Fruit fly (Drosophila melanogaster): ENCODE measurements around the gene CG12708.
A peak's percentile ranks its signal among the peaks of the same experiment; 100 is the strongest.

The CG12708 gene

dm6 chrX:15709624-15709983 lies 34.3 kb downstream of the CG12708 start (continued):
- TF ChIP-seq CG9817 (tag; optimal IDR thresholded peaks at IDR 0.05), result no peak
- no peak for TF ChIP-seq sim (GFP tag; IDR thresholded peaks at IDR 0.05)
- TF ChIP-seq kah (GFP tag; optimal IDR thresholded peaks at IDR 0.05), result peak; percentile 72
- no peak for TF ChIP-seq ato (GFP tag; IDR thresholded peaks at IDR 0.05; ENCODE audit: partially characterized antibody)
- no peak for TF ChIP-seq CG14014 (GFP tag; IDR thresholded peaks at IDR 0.05)
- TF ChIP-seq wor (GFP tag; IDR thresholded peaks at IDR 0.05), result no peak
- TF ChIP-seq Bteb2 (GFP tag; optimal IDR thresholded peaks at IDR 0.05), result no peak
- TF ChIP-seq Adf1 (GFP tag; IDR thresholded peaks at IDR 0.05), result no peak
- no peak for TF ChIP-seq CG17385 (GFP tag; optimal IDR thresholded peaks at IDR 0.05)
- TF ChIP-seq CG3407 (GFP tag; optimal IDR thresholded peaks at IDR 0.05), result no peak
- no peak for TF ChIP-seq pros (GFP tag; optimal IDR thresholded peaks at IDR 0.05)
- TF ChIP-seq CG31224 (GFP tag; IDR thresholded peaks at IDR 0.05), result no peak
- no peak for TF ChIP-seq CG7271 (tag; optimal IDR thresholded peaks at IDR 0.05)
- 0 out of 2 replicates have a peak, but pooled peaks have one; percentile 5 for TF ChIP-seq CG11247 (GFP tag; IDR thresholded peaks at IDR 0.05)
- no peak for TF ChIP-seq Mes4 (GFP tag; optimal IDR thresholded peaks at IDR 0.05)
- no peak for TF ChIP-seq unpg (GFP tag; optimal IDR thresholded peaks at IDR 0.05)
- no peak for TF ChIP-seq disco-r (GFP tag; optimal IDR thresholded peaks at IDR 0.05)
- TF ChIP-seq CG7556 (GFP tag; optimal IDR thresholded peaks at IDR 0.05), result no peak
- TF ChIP-seq Doc3 (GFP tag; IDR thresholded peaks at IDR 0.05; ENCODE audit: partially characterized antibody), result no peak
- no peak for TF ChIP-seq mld (GFP tag; IDR thresholded peaks at IDR 0.05; ENCODE audit: partially characterized antibody)
- TF ChIP-seq dm (GFP tag; optimal IDR thresholded peaks at IDR 0.05), result no peak
- no peak for TF ChIP-seq ind (GFP tag; optimal IDR thresholded peaks at IDR 0.05)
- TF ChIP-seq Hey (tag; optimal IDR thresholded peaks at IDR 0.05), result no peak
- peak; percentile 35 for TF ChIP-seq CG15269 (tag; optimal IDR thresholded peaks at IDR 0.05)
- TF ChIP-seq amos (GFP tag; IDR thresholded peaks at IDR 0.05; ENCODE audit: partially characterized antibody), result no peak
- no peak for TF ChIP-seq HLH3B (GFP tag; IDR thresholded peaks at IDR 0.05)
- no peak for TF ChIP-seq CG4617 (GFP tag; optimal IDR thresholded peaks at IDR 0.05; ENCODE audit: borderline replicate concordance)
- TF ChIP-seq Poxn (GFP tag; IDR thresholded peaks at IDR 0.05), result no peak
- TF ChIP-seq ac (GFP tag; optimal IDR thresholded peaks at IDR 0.05), result no peak
- no peak for TF ChIP-seq Stat92E (GFP tag; optimal IDR thresholded peaks at IDR 0.05)
- TF ChIP-seq CG17568 (GFP tag; optimal IDR thresholded peaks at IDR 0.05), result no peak
- TF ChIP-seq CG6683 (GFP tag; optimal IDR thresholded peaks at IDR 0.05), result no peak
- no peak for TF ChIP-seq CG14710 (tag; optimal IDR thresholded peaks at IDR 0.05)
- peak; percentile 1 for TF ChIP-seq CG2712 (tag; optimal IDR thresholded peaks at IDR 0.05)
- no peak for TF ChIP-seq CG11085 (GFP tag; IDR thresholded peaks at IDR 0.05)
- TF ChIP-seq dmrt11E (tag; optimal IDR thresholded peaks at IDR 0.05), result no peak
- peak; percentile 1 for TF ChIP-seq CG10979 (tag; optimal IDR thresholded peaks at IDR 0.05)
- TF ChIP-seq CG3065 (GFP tag; optimal IDR thresholded peaks at IDR 0.05), result no peak
- TF ChIP-seq mirr (GFP tag; optimal IDR thresholded peaks at IDR 0.05), result no peak
- TF ChIP-seq Chrac-16 (GFP tag; optimal IDR thresholded peaks at IDR 0.05), result no peak
- TF ChIP-seq CG8765 (GFP tag; IDR thresholded peaks at IDR 0.05), result no peak
- TF ChIP-seq CG11560 (tag; IDR thresholded peaks at IDR 0.05), result no peak
- no peak for TF ChIP-seq Rx (GFP tag; IDR thresholded peaks at IDR 0.05)
- no peak for TF ChIP-seq ci (GFP tag; IDR thresholded peaks at IDR 0.05)
- no peak for TF ChIP-seq CG6765 (GFP tag; optimal IDR thresholded peaks at IDR 0.05)
- TF ChIP-seq sr (GFP tag; IDR thresholded peaks at IDR 0.05), result 0 out of 3 replicates have a peak, but pooled peaks have one; percentile 38
- no peak for TF ChIP-seq CG7987 (GFP tag; optimal IDR thresholded peaks at IDR 0.05)
- peak; percentile 31 for TF ChIP-seq CG4282 (GFP tag; optimal IDR thresholded peaks at IDR 0.05)
- TF ChIP-seq cato (GFP tag; optimal IDR thresholded peaks at IDR 0.05; ENCODE audit: borderline replicate concordance), result no peak
- TF ChIP-seq CG13296 (GFP tag; optimal IDR thresholded peaks at IDR 0.05), result no peak
- no peak for TF ChIP-seq CG6854 (GFP tag; optimal IDR thresholded peaks at IDR 0.05)
